Fruit fly (Drosophila melanogaster) whole organism, adult: ENCODE data around the gene Nelf-E.

Experiments used
- CG11617 ChIP-seq: fragments of 200-800 bp; sonication (Bioruptor generic); optimal IDR thresholded peaks from 2 replicates; lab custom pipeline; 2017; ENCODE audit warnings: mild to moderate bottlenecking, missing biosample characterization, missing genetic modification reagents, missing genetic modification characterization
- CG12768 ChIP-seq: fragments of 200-800 bp; sonication (Bioruptor generic); optimal IDR thresholded peaks from 2 replicates; lab custom pipeline; 2017; ENCODE audit warnings: missing biosample characterization, missing genetic modification characterization, mild to moderate bottlenecking, moderate library complexity, missing genetic modification reagents
- CG14711 ChIP-seq: fragments of 200-800 bp; sonication (Bioruptor generic); optimal IDR thresholded peaks from 2 replicates; lab custom pipeline; 2018; ENCODE audit warnings: missing biosample characterization, mild to moderate bottlenecking, missing genetic modification characterization, moderate library complexity
- CG1620 ChIP-seq: fragments of 200-800 bp; sonication (Bioruptor generic); optimal IDR thresholded peaks from 2 replicates; lab custom pipeline; 2016; ENCODE audit warnings: missing biosample characterization, missing genetic modification characterization
- CG33017 ChIP-seq: fragments of 200-800 bp; sonication (Bioruptor generic); optimal IDR thresholded peaks from 2 replicates; lab custom pipeline; 2018; ENCODE audit warnings: missing biosample characterization, mild to moderate bottlenecking, missing genetic modification characterization, moderate library complexity
- CG5204 ChIP-seq: fragments of 200-800 bp; sonication (Bioruptor generic); optimal IDR thresholded peaks from 2 replicates; lab custom pipeline; 2016; ENCODE audit warnings: missing biosample characterization, missing genetic modification characterization
- CG7045 ChIP-seq: fragments of 200-800 bp; sonication (Bioruptor generic); optimal IDR thresholded peaks from 2 replicates; lab custom pipeline; 2017; ENCODE audit warnings: missing biosample characterization, mild to moderate bottlenecking, missing genetic modification characterization
- CG7101 ChIP-seq: fragments of 200-800 bp; sonication (Bioruptor generic); optimal IDR thresholded peaks from 2 replicates; lab custom pipeline; 2018; ENCODE audit warnings: missing biosample characterization, mild to moderate bottlenecking, missing genetic modification characterization, moderate library complexity
- Clk ChIP-seq: fragments of 200-800 bp; sonication (Bioruptor generic); optimal IDR thresholded peaks from 2 replicates; lab custom pipeline; 2017; ENCODE audit warnings: missing biosample characterization, missing genetic modification characterization
- Crg-1 ChIP-seq: fragments of 200-800 bp; sonication (Bioruptor generic); optimal IDR thresholded peaks from 2 replicates; lab custom pipeline; 2016; ENCODE audit warnings: missing biosample characterization, missing genetic modification characterization
- Hr96 ChIP-seq: fragments of 200-800 bp; sonication (Bioruptor generic); optimal IDR thresholded peaks from 2 replicates; lab custom pipeline; 2016; ENCODE audit warnings: missing biosample characterization, missing genetic modification characterization
- Mnt ChIP-seq: fragments of 200-800 bp; sonication (Bioruptor generic); optimal IDR thresholded peaks from 2 replicates; lab custom pipeline; 2016; ENCODE audit warnings: missing biosample characterization, mild to moderate bottlenecking, missing genetic modification characterization
- bab1 ChIP-seq: fragments of 200-800 bp; sonication (Bioruptor generic); optimal IDR thresholded peaks from 3 replicates; lab custom pipeline; 2019; ENCODE audit warnings: missing biosample characterization, mild to moderate bottlenecking, missing genetic modification characterization, moderate library complexity
- cic ChIP-seq: fragments of 200-800 bp; sonication (Bioruptor generic); optimal IDR thresholded peaks from 2 replicates; lab custom pipeline; 2017; ENCODE audit warnings: missing biosample characterization, mild to moderate bottlenecking, missing genetic modification characterization, moderate library complexity
- cnc ChIP-seq, 2 experiments: fragments of >200 bp; optimal IDR thresholded peaks; 2 replicates each; lab custom pipeline; 2017
- kay ChIP-seq: fragments of 200-800 bp; sonication (Bioruptor generic); peaks from one replicate; lab custom pipeline; 2016; ENCODE audit warnings: missing biosample characterization, missing genetic modification characterization, borderline replicate concordance
- ovo ChIP-seq: fragments of 200-800 bp; sonication (Bioruptor generic); optimal IDR thresholded peaks from 2 replicates; lab custom pipeline; 2016; ENCODE audit warnings: missing biosample characterization, missing genetic modification characterization
- pad ChIP-seq: fragments of 200-800 bp; sonication (Bioruptor generic); optimal IDR thresholded peaks from 3 replicates; lab custom pipeline; 2017; ENCODE audit warnings: missing biosample characterization, missing genetic modification characterization, mild to moderate bottlenecking, moderate library complexity, missing genetic modification reagents
- tj ChIP-seq: fragments of 200-800 bp; sonication (Bioruptor generic); optimal IDR thresholded peaks from 3 replicates; lab custom pipeline; 2017; ENCODE audit warnings: missing biosample characterization, mild to moderate bottlenecking, missing genetic modification characterization, moderate library complexity
- toe ChIP-seq: fragments of 200-800 bp; sonication (Bioruptor generic); optimal IDR thresholded peaks from 2 replicates; lab custom pipeline; 2016; ENCODE audit warnings: missing biosample characterization, missing genetic modification characterization

Nelf-E gene

dm6 chr3L:8600752-8601433 lies at the start of gene Nelf-E, which contains the start of gene RpL14:
Gene Nelf-E (minus strand): TSS chr3L:8600879.
Gene RpL14 (plus strand): TSS chr3L:8601006.
- TF ChIP-seq Hr96 (GFP tag; lab: Kevin White, UChicago) = peak; percentile 97
- TF ChIP-seq Mnt (GFP tag; lab: Kevin White, UChicago) = peak; percentile 98
- TF ChIP-seq CG11617 (GFP tag; lab: Kevin White, UChicago) = peak; percentile 96
- peak; percentile 91 for TF ChIP-seq pad (GFP tag; lab: Kevin White, UChicago)
- peak; percentile 97 for TF ChIP-seq Crg-1
- TF ChIP-seq cnc (optimal IDR thresholded peaks at IDR 0.05; lab: Kevin White, UChicago) = no peak
- peak; percentile 95 for TF ChIP-seq ovo
- peak; percentile 90 for TF ChIP-seq cic (GFP tag; lab: Kevin White, UChicago)
- TF ChIP-seq CG5204 = peak; percentile 92
- TF ChIP-seq CG7045 (GFP tag; lab: Kevin White, UChicago) = peak; percentile 95
- TF ChIP-seq CG33017 (tag; lab: Kevin White, UChicago) = peak; percentile 91
- peak; percentile 95 for TF ChIP-seq Clk (GFP tag; lab: Kevin White, UChicago)
- TF ChIP-seq CG7101 = peak; percentile 98
- TF ChIP-seq toe = peak; percentile 91
- TF ChIP-seq tj (GFP tag; lab: Kevin White, UChicago) = peak; percentile 75
- TF ChIP-seq CG12768 (GFP tag; lab: Kevin White, UChicago) = peak; percentile 95
- peak; percentile 93 for TF ChIP-seq bab1
- TF ChIP-seq CG14711 (tag; lab: Kevin White, UChicago) = peak; percentile 88
- TF ChIP-seq kay = no peak
- peak; percentile 97 for TF ChIP-seq CG1620

dm6 chr3L:8648836-8649235 lies 48.2 kb upstream of the Nelf-E start, which contains the start of gene Arr2:
Gene Arr2 (minus strand): TSS chr3L:8648936.
- peak; percentile 46 for TF ChIP-seq kay
- no peak for TF ChIP-seq tj (GFP tag; lab: Kevin White, UChicago)
- TF ChIP-seq toe = no peak

dm6 chr3L:8646821-8647220 lies 46.1 kb upstream of the Nelf-E start, which contains the start of the genes CG13305 and Pex7:
Gene CG13305 (minus strand): TSS chr3L:8646822.
Gene Pex7 (plus strand): TSS chr3L:8647145.
- TF ChIP-seq Hr96 (GFP tag; lab: Kevin White, UChicago) (no peak), CG7101 (no peak), CG14711 (tag; lab: Kevin White, UChicago) (no peak), ovo (no peak), CG7045 (GFP tag; lab: Kevin White, UChicago) (no peak), Clk (GFP tag; lab: Kevin White, UChicago) (no peak)

dm6 chr3L:8643810-8644552 lies 43.3 kb upstream of the Nelf-E start:
- no peak for TF ChIP-seq Clk (GFP tag; lab: Kevin White, UChicago)
- no peak for TF ChIP-seq CG7045 (GFP tag; lab: Kevin White, UChicago)
- TF ChIP-seq Crg-1 = no peak
- no peak for TF ChIP-seq cnc (optimal IDR thresholded peaks at IDR 0.05; lab: Kevin White, UChicago)
- no peak for TF ChIP-seq pad (GFP tag; lab: Kevin White, UChicago)

dm6 chr3L:8641049-8641448 lies 40.4 kb upstream of the Nelf-E start:
- no peak for TF ChIP-seq bab1
- no peak for TF ChIP-seq cic (GFP tag; lab: Kevin White, UChicago)
- no peak for TF ChIP-seq Clk (GFP tag; lab: Kevin White, UChicago)
- TF ChIP-seq CG1620 = no peak
- no peak for TF ChIP-seq pad (GFP tag; lab: Kevin White, UChicago)
- TF ChIP-seq kay = no peak
- TF ChIP-seq CG33017 (tag; lab: Kevin White, UChicago) = no peak
- no peak for TF ChIP-seq CG11617 (GFP tag; lab: Kevin White, UChicago)
- no peak for TF ChIP-seq CG12768 (GFP tag; lab: Kevin White, UChicago)
- TF ChIP-seq CG7045 (GFP tag; lab: Kevin White, UChicago) = no peak

dm6 chr3L:8640139-8640538 lies 39.5 kb upstream of the Nelf-E start, which contains the start of gene Cpr66D:
Gene Cpr66D (plus strand): TSS chr3L:8640439.
- TF ChIP-seq CG12768 (GFP tag; lab: Kevin White, UChicago) = no peak
- TF ChIP-seq CG5204 = no peak
- TF ChIP-seq Crg-1 = no peak
- TF ChIP-seq ovo = no peak
- TF ChIP-seq CG33017 (tag; lab: Kevin White, UChicago) = no peak
- TF ChIP-seq Mnt (GFP tag; lab: Kevin White, UChicago) = no peak
- no peak for TF ChIP-seq cic (GFP tag; lab: Kevin White, UChicago)
- no peak for TF ChIP-seq bab1
- no peak for TF ChIP-seq tj (GFP tag; lab: Kevin White, UChicago)
- TF ChIP-seq CG7101 = no peak
- no peak for TF ChIP-seq toe
- no peak for TF ChIP-seq cnc (optimal IDR thresholded peaks at IDR 0.05; lab: Kevin White, UChicago)
- no peak for TF ChIP-seq Hr96 (GFP tag; lab: Kevin White, UChicago)
- no peak for TF ChIP-seq CG14711 (tag; lab: Kevin White, UChicago)
- no peak for TF ChIP-seq CG1620
- no peak for TF ChIP-seq CG11617 (GFP tag; lab: Kevin White, UChicago)
- TF ChIP-seq kay = no peak
- TF ChIP-seq CG7045 (GFP tag; lab: Kevin White, UChicago) = no peak
